Fruit fly (Drosophila melanogaster): ENCODE measurements around the gene CG4042.

Gene CG4042

DNA sequence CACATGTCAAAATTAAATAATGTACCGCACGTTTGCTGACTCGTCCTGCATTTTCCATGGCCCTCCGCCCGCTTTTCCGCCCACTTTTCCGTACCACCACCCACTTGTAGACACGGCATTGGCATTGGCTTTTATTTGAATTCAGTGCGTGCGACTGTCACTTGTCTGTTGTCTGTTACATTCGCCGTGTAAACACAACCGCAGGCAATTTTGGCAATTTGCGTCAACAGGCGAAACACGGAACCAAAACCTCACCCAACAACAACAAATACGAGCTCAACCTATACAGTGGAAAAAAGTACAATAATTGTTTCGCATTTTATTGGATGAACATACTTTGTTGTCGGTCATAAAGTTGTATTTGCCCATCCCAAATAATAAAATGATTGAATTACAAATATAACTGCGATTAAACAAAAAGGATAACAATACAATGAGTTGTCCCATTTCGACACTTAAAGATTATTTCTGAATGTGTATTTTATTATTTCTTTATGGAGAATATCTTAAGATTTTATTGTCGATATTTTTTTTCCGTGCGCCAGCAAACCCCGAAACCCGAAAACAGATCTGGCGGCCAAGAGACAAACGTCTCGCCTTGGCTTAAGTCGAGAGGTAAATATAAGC lies 23.9 kb downstream of the CG4042 start:
- TF ChIP-seq CG17801 (GFP tag; optimal IDR thresholded peaks at IDR 0.05; ENCODE audit: partially characterized antibody): no peak

DNA sequence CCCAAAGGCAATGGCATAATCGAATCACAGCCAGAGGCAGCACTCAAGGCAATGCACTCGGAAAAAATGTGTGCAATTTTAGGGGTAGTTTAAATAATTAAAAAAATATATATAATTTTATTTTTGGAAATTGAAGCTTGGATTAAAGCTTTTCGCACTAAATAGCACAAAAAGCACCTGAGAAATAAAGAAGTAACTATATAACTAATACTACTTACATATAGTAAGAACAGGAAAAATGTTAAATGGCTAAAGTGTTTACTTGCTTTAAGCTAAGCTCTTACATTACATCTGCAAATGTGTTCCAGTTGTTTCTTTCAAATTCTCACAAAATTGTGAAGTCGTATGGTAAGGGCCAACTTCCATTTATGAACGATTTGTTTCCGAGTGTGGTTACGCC lies 31.9 kb downstream of the CG4042 start, which contains the start of gene Gr77a:
TSS of gene Gr77a (minus strand) at position 17 of the 400 bp plus-strand sequence.
- TF ChIP-seq CG17801 (GFP tag; optimal IDR thresholded peaks at IDR 0.05; ENCODE audit: partially characterized antibody): no peak

DNA sequence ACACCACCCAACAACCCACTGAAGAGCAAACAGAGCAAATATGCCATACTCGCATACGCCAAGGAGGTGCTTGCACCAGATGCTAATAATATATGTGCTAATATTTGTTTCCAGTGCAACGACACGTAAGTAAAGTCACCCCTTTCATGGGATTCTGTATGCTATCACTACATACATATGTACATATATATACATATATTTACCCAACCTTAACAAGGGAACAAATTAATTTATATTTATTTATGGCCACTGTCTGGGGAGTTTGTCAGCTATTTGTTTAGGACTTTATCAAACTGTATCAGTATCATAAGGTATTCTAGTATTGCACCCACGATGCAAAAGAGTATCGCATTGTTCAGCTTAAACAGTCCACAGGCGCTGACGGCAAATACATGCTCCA lies 34.0 kb downstream of the CG4042 start:
- TF ChIP-seq CG17801 (GFP tag; optimal IDR thresholded peaks at IDR 0.05; ENCODE audit: partially characterized antibody): no peak

DNA sequence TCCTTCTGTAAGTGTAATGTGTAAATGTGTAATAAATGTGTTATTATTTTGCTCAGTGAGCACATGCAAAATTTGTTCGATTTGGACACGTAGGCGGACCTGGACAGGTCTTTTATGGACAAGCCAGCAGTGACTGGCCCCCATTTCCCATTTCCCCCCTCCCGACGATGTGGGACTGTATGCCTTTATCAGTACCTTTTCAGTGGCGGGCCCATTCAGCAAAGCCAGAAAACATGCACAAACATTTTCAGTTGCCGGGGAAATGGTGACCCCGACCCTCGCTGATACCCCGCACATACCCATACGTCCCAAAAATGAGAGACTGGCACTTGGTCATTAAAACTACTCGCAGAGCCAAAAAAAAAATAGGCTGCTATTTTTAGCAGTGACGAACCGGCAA lies 35.0 kb downstream of the CG4042 start:
- no peak for TF ChIP-seq CG17801 (GFP tag; optimal IDR thresholded peaks at IDR 0.05; ENCODE audit: partially characterized antibody)

- TF ChIP-seq CG17801 (GFP tag; optimal IDR thresholded peaks at IDR 0.05; ENCODE audit: partially characterized antibody): no peak
Observed at dm6 chr3L:20734258-20734624, 37.1 kb downstream of the CG4042 start.

dm6 chr3L:20733530-20734257 lies 37.6 kb downstream of the CG4042 start:
- TF ChIP-seq CG17801 (GFP tag; optimal IDR thresholded peaks at IDR 0.05; ENCODE audit: partially characterized antibody): no peak

DNA sequence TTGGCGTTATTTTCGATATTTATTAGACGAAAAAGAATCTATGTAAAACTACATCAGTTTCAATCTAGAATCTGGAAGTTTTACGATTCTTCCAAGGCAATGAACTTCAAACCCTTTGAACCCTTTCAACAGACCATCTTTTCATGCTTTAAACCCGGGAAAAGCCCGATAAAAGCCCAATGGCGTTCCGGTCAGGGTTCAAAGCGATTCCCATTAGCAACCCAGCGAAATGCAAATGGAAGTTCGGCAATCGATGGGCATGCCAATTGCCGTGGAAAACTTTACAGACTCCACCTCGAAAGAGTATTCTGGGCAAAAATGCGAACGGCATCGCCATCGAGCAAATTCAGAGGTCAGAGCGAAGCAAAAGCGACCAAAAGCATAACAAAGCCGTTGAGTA lies 38.8 kb downstream of the CG4042 start:
- TF ChIP-seq CG17801 (GFP tag; optimal IDR thresholded peaks at IDR 0.05; ENCODE audit: partially characterized antibody): no peak

DNA sequence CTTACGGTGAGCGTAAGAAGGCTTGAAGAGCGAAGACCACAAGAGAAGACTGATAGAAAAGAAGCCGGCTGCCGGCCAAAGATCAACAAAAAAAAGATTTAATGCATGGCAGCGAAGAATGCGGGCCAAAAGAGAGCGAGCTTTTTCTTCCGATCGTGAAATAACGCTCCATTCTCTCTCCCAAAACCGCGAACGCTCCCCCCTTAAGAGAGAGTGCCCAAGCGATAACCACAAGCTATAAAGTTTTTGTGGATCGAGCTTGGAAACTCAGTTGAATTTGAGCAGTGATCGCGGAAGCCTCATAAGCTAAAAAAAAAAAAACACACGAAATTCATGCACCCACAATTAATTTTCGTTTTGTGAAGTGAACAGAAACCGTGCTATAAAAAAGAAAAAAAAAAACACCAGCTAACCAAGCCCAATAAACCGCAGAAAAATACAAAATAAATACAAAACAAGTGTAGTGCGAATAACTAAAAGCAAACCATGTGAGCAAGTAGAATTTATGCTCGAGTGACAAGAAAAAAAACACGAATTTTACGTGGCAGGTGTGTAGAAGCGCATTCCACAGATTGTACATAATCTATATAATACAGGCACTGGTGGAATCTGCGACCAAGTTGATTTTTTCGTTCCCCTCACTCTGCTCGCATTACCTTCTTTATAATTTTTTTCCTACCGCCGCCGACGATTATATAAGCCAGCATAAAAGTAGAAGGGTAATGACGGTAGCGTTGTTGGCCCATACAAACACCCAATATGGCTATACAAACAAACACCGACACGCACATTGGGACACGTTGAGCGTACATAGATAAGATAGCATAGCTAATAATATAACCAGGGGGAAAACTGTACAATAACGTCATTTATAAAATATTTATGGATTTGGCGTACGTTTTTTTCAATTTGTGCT lies 40.7 kb downstream of the CG4042 start, which contains the start of gene CG13252:
TSS of gene CG13252 (plus strand) at position 269 of the 916 bp plus-strand sequence.
- peak; percentile 78 for TF ChIP-seq CG17801 (GFP tag; optimal IDR thresholded peaks at IDR 0.05; ENCODE audit: partially characterized antibody)

dm6 chr3L:20729415-20729814 lies 41.9 kb downstream of the CG4042 start:
- TF ChIP-seq CG17801 (GFP tag; optimal IDR thresholded peaks at IDR 0.05; ENCODE audit: partially characterized antibody): peak; percentile 27

All from ovary, adult (tissue).